Worm (Caenorhabditis elegans) whole organism, L2 larva: Measurements from ENCODE around the gene F21C10.11.

ENCODE experiments used
- C34F6.9 ChIP-seq: fragments of 150-350 bp; optimal IDR thresholded peaks from 2 replicates; lab custom pipeline; 2014; ENCODE audit warnings: missing biosample characterization, missing genetic modification characterization
- F13H6.1 ChIP-seq: sonication (generic microtip); optimal IDR thresholded peaks from 2 replicates; lab custom pipeline; 2016; ENCODE audit warnings: missing genetic modification characterization, missing compliant biosample characterization
- R02D3.7 ChIP-seq: fragments of 150-350 bp; optimal IDR thresholded peaks from 2 replicates; lab custom pipeline; 2014; ENCODE audit warnings: missing biosample characterization, missing genetic modification characterization
- Y55F3AM.14 ChIP-seq: fragments of 200-800 bp; sonication (Bioruptor generic); optimal IDR thresholded peaks from 2 replicates; lab custom pipeline; 2018; ENCODE audit warnings: mild to moderate bottlenecking, missing genetic modification characterization, missing compliant biosample characterization
- ZK546.5 ChIP-seq: sonication (generic microtip); optimal IDR thresholded peaks from 2 replicates; lab custom pipeline; 2017; ENCODE audit warnings: missing biosample characterization, missing genetic modification characterization
- alr-1 ChIP-seq: fragments of 150-350 bp; optimal IDR thresholded peaks from 2 replicates; lab custom pipeline; 2014; ENCODE audit warnings: missing biosample characterization, missing genetic modification characterization
- aly-2 ChIP-seq: fragments of 150-350 bp; optimal IDR thresholded peaks from 2 replicates; lab custom pipeline; 2014; ENCODE audit warnings: missing biosample characterization, missing genetic modification characterization
- ama-1 ChIP-seq: fragments of 150-350 bp; optimal IDR thresholded peaks from 2 replicates; lab custom pipeline; 2018; ENCODE audit warnings: inconsistent platforms
- blmp-1 ChIP-seq: sonication (generic microtip); optimal IDR thresholded peaks from 2 replicates; lab custom pipeline; 2017; ENCODE audit warnings: missing genetic modification characterization, mild to moderate bottlenecking, missing compliant biosample characterization, antibody characterized with exemption, moderate library complexity; ENCODE audit not compliant: insufficient read depth
- ceh-16 ChIP-seq: fragments of 150-350 bp; optimal IDR thresholded peaks from 2 replicates; lab custom pipeline; 2014; ENCODE audit warnings: missing biosample characterization, missing genetic modification characterization
- ceh-82 ChIP-seq: fragments of 150-350 bp; optimal IDR thresholded peaks from 2 replicates; lab custom pipeline; 2014; ENCODE audit warnings: missing biosample characterization, missing genetic modification characterization
- crh-2 ChIP-seq: sonication (generic microtip); optimal IDR thresholded peaks from 2 replicates; lab custom pipeline; 2017; ENCODE audit warnings: missing biosample characterization, missing genetic modification characterization
- dmd-4 ChIP-seq: sonication (generic microtip); optimal IDR thresholded peaks from 2 replicates; lab custom pipeline; 2017; ENCODE audit warnings: missing biosample characterization, missing genetic modification characterization
- egl-27 ChIP-seq: sonication (generic microtip); optimal IDR thresholded peaks from 3 replicates; lab custom pipeline; 2017; ENCODE audit warnings: missing biosample characterization, missing genetic modification reagents, missing genetic modification characterization
- elt-1 ChIP-seq: fragments of 150-350 bp; optimal IDR thresholded peaks from 2 replicates; lab custom pipeline; 2014; ENCODE audit warnings: missing biosample characterization, missing genetic modification characterization
- elt-3 ChIP-seq: sonication (generic microtip); optimal IDR thresholded peaks from 2 replicates; lab custom pipeline; 2017; ENCODE audit warnings: missing biosample characterization, missing genetic modification characterization
- fos-1 ChIP-seq: fragments of 150-350 bp; optimal IDR thresholded peaks from 2 replicates; lab custom pipeline; 2014; ENCODE audit warnings: missing biosample characterization, missing genetic modification characterization
- gmeb-1 ChIP-seq: fragments of 150-350 bp; optimal IDR thresholded peaks from 2 replicates; lab custom pipeline; 2014; ENCODE audit warnings: missing biosample characterization, missing genetic modification characterization
- lin-11 ChIP-seq: fragments of 150-350 bp; sonication (generic microtip); optimal IDR thresholded peaks from 2 replicates; lab custom pipeline; 2014; ENCODE audit warnings: missing biosample characterization, missing genetic modification characterization, inconsistent platforms, mixed read lengths
- lin-13 ChIP-seq: fragments of 150-350 bp; optimal IDR thresholded peaks from 2 replicates; lab custom pipeline; 2014; ENCODE audit warnings: missing biosample characterization, missing genetic modification reagents, missing genetic modification characterization
- lin-39 ChIP-seq: fragments of 150-350 bp; optimal IDR thresholded peaks from 2 replicates; lab custom pipeline; 2014; ENCODE audit warnings: missing biosample characterization, missing genetic modification reagents, missing genetic modification characterization
- lsy-2 ChIP-seq, 2 experiments: fragments of 150-350 bp in 1 of 2; sonication (generic microtip) in 1 of 2; optimal IDR thresholded peaks; 2 replicates each; lab custom pipeline; 2014 to 2017; ENCODE audit warnings: missing biosample characterization in 2 of 2, missing genetic modification characterization in 2 of 2
- mab-5 ChIP-seq: fragments of 150-350 bp; optimal IDR thresholded peaks from 2 replicates; lab custom pipeline; 2014; ENCODE audit warnings: missing biosample characterization, missing genetic modification characterization
- mdl-1 ChIP-seq, 2 experiments: fragments of 150-350 bp in 1 of 2; sonication (generic microtip) in 1 of 2; optimal IDR thresholded peaks; 2 replicates each; lab custom pipeline; 2017; ENCODE audit warnings: missing biosample characterization in 2 of 2, missing genetic modification characterization in 2 of 2
- nhr-10 ChIP-seq: sonication (generic microtip); optimal IDR thresholded peaks from 2 replicates; lab custom pipeline; 2017; ENCODE audit warnings: missing biosample characterization, missing genetic modification characterization
- nhr-11 ChIP-seq: fragments of 150-350 bp; optimal IDR thresholded peaks from 2 replicates; lab custom pipeline; 2014; ENCODE audit warnings: missing biosample characterization, missing genetic modification characterization
- nhr-12 ChIP-seq: fragments of 150-350 bp; optimal IDR thresholded peaks from 2 replicates; lab custom pipeline; 2014; ENCODE audit warnings: missing biosample characterization, missing genetic modification characterization
- nhr-129 ChIP-seq: fragments of 150-350 bp; optimal IDR thresholded peaks from 2 replicates; lab custom pipeline; 2014; ENCODE audit warnings: missing biosample characterization, missing genetic modification characterization
- nhr-21 ChIP-seq: fragments of 150-350 bp; optimal IDR thresholded peaks from 2 replicates; lab custom pipeline; 2014; ENCODE audit warnings: missing biosample characterization, missing genetic modification characterization
- nhr-23 ChIP-seq: fragments of 150-350 bp; optimal IDR thresholded peaks from 2 replicates; lab custom pipeline; 2014; ENCODE audit warnings: missing biosample characterization, missing genetic modification reagents, missing genetic modification characterization
- nhr-237 ChIP-seq: fragments of 150-350 bp; optimal IDR thresholded peaks from 2 replicates; lab custom pipeline; 2014; ENCODE audit warnings: missing biosample characterization, missing genetic modification characterization
- nhr-25 ChIP-seq: fragments of 150-350 bp; sonication (generic microtip); optimal IDR thresholded peaks from 3 replicates; lab custom pipeline; 2014; ENCODE audit warnings: missing biosample characterization, missing genetic modification characterization
- nhr-6 ChIP-seq: fragments of 150-350 bp; optimal IDR thresholded peaks from 2 replicates; lab custom pipeline; 2014; ENCODE audit warnings: missing biosample characterization, missing genetic modification characterization
- nhr-77 ChIP-seq: fragments of 150-350 bp; optimal IDR thresholded peaks from 2 replicates; lab custom pipeline; 2014; ENCODE audit warnings: missing biosample characterization, missing genetic modification characterization
- peb-1 ChIP-seq: fragments of 150-350 bp; optimal IDR thresholded peaks from 2 replicates; lab custom pipeline; 2014; ENCODE audit warnings: missing biosample characterization, missing genetic modification characterization
- sem-4 ChIP-seq: fragments of 150-350 bp; optimal IDR thresholded peaks from 2 replicates; lab custom pipeline; 2014; ENCODE audit warnings: missing biosample characterization, missing genetic modification reagents, missing genetic modification characterization
- skn-1 ChIP-seq: sonication (generic microtip); optimal IDR thresholded peaks from 2 replicates; lab custom pipeline; 2017; ENCODE audit warnings: missing biosample characterization, missing genetic modification characterization
- sma-3 ChIP-seq: sonication (generic microtip); optimal IDR thresholded peaks from 2 replicates; lab custom pipeline; 2016; ENCODE audit warnings: missing genetic modification reagents, missing genetic modification characterization, missing compliant biosample characterization
- sma-9 ChIP-seq, 2 experiments: fragments of 150-350 bp in 1 of 2; sonication (generic microtip) in 1 of 2; optimal IDR thresholded peaks; 2 replicates each; lab custom pipeline; 2014 to 2016; ENCODE audit warnings: missing genetic modification characterization in 2 of 2, mild to moderate bottlenecking in 1 of 2, missing biosample characterization in 1 of 2, missing compliant biosample characterization in 1 of 2, missing genetic modification reagents in 1 of 2, moderate library complexity in 1 of 2
- snpc-4 ChIP-seq: fragments of 150-350 bp; optimal IDR thresholded peaks from 2 replicates; lab custom pipeline; 2014; ENCODE audit warnings: missing biosample characterization, missing genetic modification characterization
- unc-55 ChIP-seq: fragments of 150-350 bp; sonication (generic microtip); optimal IDR thresholded peaks from 3 replicates; lab custom pipeline; 2014; ENCODE audit warnings: missing biosample characterization, missing genetic modification reagents, missing genetic modification characterization
- unc-62 ChIP-seq: fragments of 150-350 bp; optimal IDR thresholded peaks from 2 replicates; lab custom pipeline; 2014; ENCODE audit warnings: missing biosample characterization, missing genetic modification reagents, missing genetic modification characterization
- zag-1 ChIP-seq: fragments of 150-350 bp; optimal IDR thresholded peaks from 2 replicates; lab custom pipeline; 2014; ENCODE audit warnings: missing biosample characterization, missing genetic modification characterization
- ztf-1 ChIP-seq: fragments of 200-800 bp; sonication (Bioruptor generic); conservative IDR thresholded peaks from 2 replicates; pipeline ENCODE4 v1.3.6; 2022; ENCODE audit warnings: missing genetic modification characterization, missing compliant biosample characterization
- ztf-11 ChIP-seq: sonication (generic microtip); optimal IDR thresholded peaks from 2 replicates; lab custom pipeline; 2017; ENCODE audit warnings: missing biosample characterization, missing genetic modification characterization
- ztf-4 ChIP-seq: fragments of 150-350 bp; optimal IDR thresholded peaks from 2 replicates; lab custom pipeline; 2014; ENCODE audit warnings: missing biosample characterization, missing genetic modification characterization

The F21C10.11 gene

DNA sequence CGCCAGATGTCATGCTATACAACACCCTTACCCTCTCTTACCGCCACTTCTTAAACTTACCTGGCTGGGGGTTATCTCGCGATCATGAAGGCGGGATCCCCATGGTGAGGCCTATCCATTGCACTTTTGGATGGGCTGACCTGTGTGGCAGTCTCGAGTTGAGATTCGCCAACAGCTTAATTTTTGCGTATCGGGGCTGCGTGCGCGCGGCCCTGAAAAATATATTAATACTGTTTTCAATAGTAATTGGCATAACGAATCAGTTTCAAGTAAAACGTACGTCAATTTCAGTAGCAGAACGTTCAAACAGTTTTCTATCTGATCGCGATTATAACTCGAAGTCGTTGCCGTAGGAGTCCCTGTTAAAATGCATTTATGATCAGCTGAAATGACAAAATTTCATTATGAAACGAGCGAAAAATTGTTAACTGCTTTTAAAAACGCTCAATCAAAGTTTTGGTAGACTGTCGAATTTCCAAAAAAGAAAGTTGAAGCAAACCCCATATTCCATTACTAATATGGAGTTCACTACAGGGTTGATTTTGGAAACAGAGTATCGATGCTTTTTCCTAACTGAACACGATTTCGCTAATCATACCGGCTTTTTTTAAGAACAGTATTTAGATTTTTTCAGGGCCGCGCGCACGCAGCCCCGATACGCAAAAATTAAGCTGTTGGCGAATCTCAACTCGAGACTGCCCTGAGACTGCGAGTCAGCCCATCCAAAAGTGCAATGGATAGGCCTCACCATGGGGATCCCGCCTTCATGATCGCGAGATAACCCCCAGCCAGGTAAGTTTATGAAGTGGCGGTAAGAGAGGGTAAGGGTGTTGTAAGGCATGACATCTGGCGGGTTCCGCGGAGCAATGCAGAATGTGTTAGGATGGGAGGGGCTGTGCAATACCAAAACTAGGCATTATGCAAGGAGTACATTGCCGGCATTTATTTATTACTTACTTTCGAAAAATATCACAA is 32.2 kb upstream of the F21C10.11 start:
- peak; percentile 18 for TF ChIP-seq snpc-4 (tag; lab: Kevin White, UChicago)

DNA sequence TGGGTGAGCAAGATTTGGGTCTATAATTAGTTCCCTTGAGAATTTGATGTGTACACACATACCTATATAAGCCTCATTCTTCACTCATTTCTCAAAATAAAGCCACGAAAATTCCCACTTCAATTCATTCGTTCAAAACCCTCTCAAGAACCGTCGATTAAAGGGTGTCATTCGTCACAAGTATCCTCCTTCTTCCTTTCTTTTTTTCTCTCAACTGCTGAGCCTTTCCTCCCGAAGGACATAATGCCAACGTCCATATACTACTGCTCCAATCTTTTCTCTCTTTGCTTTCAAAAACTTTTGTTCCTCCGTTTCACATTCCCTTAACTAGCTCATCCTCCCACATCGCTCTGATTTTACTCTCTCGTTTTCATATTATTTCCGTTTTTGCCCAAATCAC is 31.1 kb upstream of the F21C10.11 start, which contains the start of gene T27E4.1:
Gene T27E4.1 (plus strand): TSS at position 137 of the 400 bp plus-strand sequence.
- TF ChIP-seq nhr-129 (tag; lab: Kevin White, UChicago) (peak; percentile 24), aly-2 (tag; lab: Kevin White, UChicago) (no peak), elt-3 (tag; lab: Kevin White, UChicago) (no peak), ceh-82 (no peak), C34F6.9 (tag; lab: Kevin White, UChicago) (peak; percentile 40), nhr-77 (tag; lab: Kevin White, UChicago) (no peak), gmeb-1 (tag; lab: Kevin White, UChicago) (no peak), F13H6.1 (tag; lab: Kevin White, UChicago) (no peak), lsy-2 (tag; optimal IDR thresholded peaks at IDR 0.05; lab: Kevin White, UChicago) (peak in 1 of 2 experiments; percentile 4), crh-2 (tag; lab: Kevin White, UChicago) (no peak), ZK546.5 (no peak), mdl-1 (tag; optimal IDR thresholded peaks at IDR 0.05; lab: Kevin White, UChicago) (no peak), alr-1 (tag; lab: Kevin White, UChicago) (no peak), snpc-4 (tag; lab: Kevin White, UChicago) (no peak), lin-11 (tag; lab: Kevin White, UChicago) (no peak), nhr-21 (tag; lab: Kevin White, UChicago) (no peak), zag-1 (tag; lab: Kevin White, UChicago) (peak; percentile 53), mab-5 (tag; lab: Kevin White, UChicago) (no peak), ztf-1 (no peak), fos-1 (no peak), blmp-1 (tag; lab: Kevin White, UChicago) (no peak), R02D3.7 (no peak), nhr-6 (tag; lab: Kevin White, UChicago) (no peak), sma-9 (GFP tag; optimal IDR thresholded peaks at IDR 0.05; lab: Kevin White, UChicago) (peak; percentile 28), sma-9 (tag; optimal IDR thresholded peaks at IDR 0.05; lab: Kevin White, UChicago) (no peak), nhr-25 (tag; lab: Kevin White, UChicago) (no peak), egl-27 (tag; lab: Kevin White, UChicago) (no peak), nhr-23 (tag; lab: Kevin White, UChicago) (no peak), nhr-12 (tag; lab: Kevin White, UChicago) (no peak), ceh-16 (tag; lab: Kevin White, UChicago) (no peak), peb-1 (no peak), skn-1 (tag; lab: Kevin White, UChicago) (no peak), nhr-10 (tag; lab: Kevin White, UChicago) (no peak), Y55F3AM.14 (GFP tag; lab: Kevin White, UChicago) (no peak), unc-55 (GFP tag; lab: Kevin White, UChicago) (peak; percentile 53), dmd-4 (tag; lab: Kevin White, UChicago) (no peak), sem-4 (tag; lab: Kevin White, UChicago) (no peak), ztf-4 (tag; lab: Kevin White, UChicago) (no peak), sma-3 (GFP tag; lab: Kevin White, UChicago) (no peak), ama-1 (lab: Kevin White, UChicago) (no peak), nhr-11 (tag; lab: Kevin White, UChicago) (no peak), lin-13 (GFP tag; lab: Kevin White, UChicago) (no peak), elt-1 (no peak), lin-39 (tag; lab: Kevin White, UChicago) (no peak), ztf-11 (no peak), nhr-237 (no peak), unc-62 (GFP tag; lab: Kevin White, UChicago) (no peak)
- TF ChIP-seq, all 48 proteins: peak for 6
